Worm (Caenorhabditis elegans): Measurements from ENCODE around the gene M117.1.
A peak's percentile ranks its signal among the peaks of the same experiment; 100 is the strongest.

Gene M117.1

DNA sequence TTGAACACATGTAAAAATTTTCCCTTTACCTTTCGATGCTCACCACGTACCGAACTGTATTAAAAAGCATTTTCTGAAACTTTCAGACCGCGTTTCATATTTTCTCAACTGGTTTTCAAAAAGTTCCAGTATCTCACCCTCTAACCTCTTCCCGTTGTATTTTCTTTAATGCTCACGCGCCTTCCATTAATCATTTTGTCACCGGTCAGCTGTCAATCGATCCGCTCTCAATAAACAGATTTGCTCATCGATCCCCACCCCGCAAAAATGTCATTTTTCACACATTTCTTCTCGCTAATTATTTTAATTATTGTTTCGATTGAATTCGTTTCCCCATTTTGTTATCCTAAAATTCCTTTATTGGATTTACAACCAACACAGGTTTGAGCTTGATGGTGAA, 35.0 kb upstream of the M117.1 start, which contains the start of gene lpr-2:
lpr-2 (plus strand) TSS at position 189 of the 400 bp plus-strand sequence.
- TF ChIP-seq sem-4 (tag; optimal IDR thresholded peaks at IDR 0.05) (no peak), nhr-12 (tag; optimal IDR thresholded peaks at IDR 0.05) (no peak), sma-3 (GFP tag; optimal IDR thresholded peaks at IDR 0.05) (no peak), Y55F3AM.14 (GFP tag; optimal IDR thresholded peaks at IDR 0.05) (no peak), egl-27 (tag; optimal IDR thresholded peaks at IDR 0.05) (no peak), R02D3.7 (tag; optimal IDR thresholded peaks at IDR 0.05) (no peak), mbf-1 (tag; optimal IDR thresholded peaks at IDR 0.05) (no peak), nhr-77 (tag; optimal IDR thresholded peaks at IDR 0.05) (no peak), C34F6.9 (tag; optimal IDR thresholded peaks at IDR 0.05) (no peak), F13H6.1 (tag; optimal IDR thresholded peaks at IDR 0.05) (no peak), ZK546.5 (tag; optimal IDR thresholded peaks at IDR 0.05) (no peak), peb-1 (tag; optimal IDR thresholded peaks at IDR 0.05) (no peak), ztf-1 (GFP tag; conservative IDR thresholded peaks at IDR 0.05) (no peak), unc-39 (tag; optimal IDR thresholded peaks at IDR 0.05) (no peak), sma-9 (GFP tag; optimal IDR thresholded peaks at IDR 0.05) (no peak), sma-9 (tag; optimal IDR thresholded peaks at IDR 0.05) (no peak), lin-39 (tag; optimal IDR thresholded peaks at IDR 0.05) (no peak)

DNA sequence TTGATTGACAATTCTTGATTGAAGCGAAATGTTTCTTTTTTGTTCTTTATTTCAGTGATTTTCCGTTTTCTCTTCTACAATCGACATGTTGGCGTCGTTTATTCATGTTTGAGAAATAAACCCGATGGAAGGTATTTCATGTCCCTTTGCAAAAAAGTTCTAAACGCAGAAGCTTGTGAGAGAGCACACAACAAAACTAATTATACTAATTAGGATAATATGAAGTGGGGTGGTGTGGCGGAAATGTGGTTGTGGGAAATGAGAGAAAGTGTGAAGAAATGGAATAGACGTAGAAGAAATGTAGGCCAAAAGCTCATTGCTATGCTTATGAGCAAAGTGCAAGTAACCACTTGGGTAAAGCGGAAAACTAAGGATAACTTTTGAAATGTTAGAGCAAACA, 31.2 kb upstream of the M117.1 start:
- TF ChIP-seq unc-39 (tag; optimal IDR thresholded peaks at IDR 0.05) (no peak), sma-9 (GFP tag; optimal IDR thresholded peaks at IDR 0.05) (no peak), sma-9 (tag; optimal IDR thresholded peaks at IDR 0.05) (no peak), ama-1 (optimal IDR thresholded peaks at IDR 0.05) (no peak), lin-39 (tag; optimal IDR thresholded peaks at IDR 0.05) (no peak), nhr-6 (tag; optimal IDR thresholded peaks at IDR 0.05) (no peak), nhr-23 (tag; optimal IDR thresholded peaks at IDR 0.05) (no peak), crh-2 (tag; optimal IDR thresholded peaks at IDR 0.05) (no peak), nhr-11 (tag; optimal IDR thresholded peaks at IDR 0.05) (no peak), ztf-4 (tag; optimal IDR thresholded peaks at IDR 0.05) (no peak), mab-5 (tag; optimal IDR thresholded peaks at IDR 0.05) (no peak), lin-11 (tag; optimal IDR thresholded peaks at IDR 0.05) (no peak), elt-3 (tag; optimal IDR thresholded peaks at IDR 0.05) (no peak), blmp-1 (tag; optimal IDR thresholded peaks at IDR 0.05; ENCODE audit: insufficient read depth) (no peak), R02D3.7 (tag; optimal IDR thresholded peaks at IDR 0.05) (no peak), mdl-1 (tag; optimal IDR thresholded peaks at IDR 0.05) (no peak)

- TF ChIP-seq unc-55 (GFP tag; optimal IDR thresholded peaks at IDR 0.05) = peak; percentile 73
- peak in 1 of 2 experiments; percentile 8 for TF ChIP-seq lsy-2 (tag; optimal IDR thresholded peaks at IDR 0.05)
- TF ChIP-seq ztf-1 (GFP tag; conservative IDR thresholded peaks at IDR 0.05) = no peak
Measured at ce11 chrIV:11785064-11785840, 28.8 kb upstream of the M117.1 start.

DNA sequence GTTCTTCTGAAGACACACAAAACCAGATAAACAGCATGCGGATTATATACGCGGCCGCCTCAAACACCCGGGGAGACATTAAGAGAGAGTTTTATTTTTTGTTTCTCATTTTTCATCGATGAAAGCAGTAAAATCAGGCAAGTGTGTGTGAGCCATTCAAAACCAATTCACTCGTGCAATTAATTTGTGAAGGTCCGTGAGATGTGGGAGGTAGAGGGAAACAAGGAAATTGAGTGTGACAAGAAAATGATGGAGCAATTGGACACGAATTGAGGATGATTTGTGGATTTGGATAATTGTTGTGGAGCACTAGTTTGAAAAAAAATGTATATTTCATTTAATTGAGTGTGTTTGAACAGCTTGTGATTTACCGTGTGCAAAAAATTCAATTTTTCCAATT, 26.3 kb upstream of the M117.1 start:
- no peak for TF ChIP-seq nhr-129 (tag; optimal IDR thresholded peaks at IDR 0.05)
- no peak for TF ChIP-seq gmeb-1 (tag; optimal IDR thresholded peaks at IDR 0.05)
- no peak for TF ChIP-seq nhr-237 (tag; optimal IDR thresholded peaks at IDR 0.05)
- no peak for TF ChIP-seq dmd-4 (tag; optimal IDR thresholded peaks at IDR 0.05)
- no peak for TF ChIP-seq lin-11 (tag; optimal IDR thresholded peaks at IDR 0.05)
- no peak for TF ChIP-seq F13H6.1 (tag; optimal IDR thresholded peaks at IDR 0.05)
- TF ChIP-seq aly-2 (tag; optimal IDR thresholded peaks at IDR 0.05) = no peak
- no peak for TF ChIP-seq unc-62 (GFP tag; optimal IDR thresholded peaks at IDR 0.05)
- TF ChIP-seq R02D3.7 (tag; optimal IDR thresholded peaks at IDR 0.05) = no peak
- no peak for TF ChIP-seq nhr-6 (tag; optimal IDR thresholded peaks at IDR 0.05)
- TF ChIP-seq sma-9 (GFP tag; optimal IDR thresholded peaks at IDR 0.05) = no peak
- TF ChIP-seq sma-9 (tag; optimal IDR thresholded peaks at IDR 0.05) = no peak
